Worm (Caenorhabditis elegans): ENCODE results near the gene Y51A2A.12.

DNA sequence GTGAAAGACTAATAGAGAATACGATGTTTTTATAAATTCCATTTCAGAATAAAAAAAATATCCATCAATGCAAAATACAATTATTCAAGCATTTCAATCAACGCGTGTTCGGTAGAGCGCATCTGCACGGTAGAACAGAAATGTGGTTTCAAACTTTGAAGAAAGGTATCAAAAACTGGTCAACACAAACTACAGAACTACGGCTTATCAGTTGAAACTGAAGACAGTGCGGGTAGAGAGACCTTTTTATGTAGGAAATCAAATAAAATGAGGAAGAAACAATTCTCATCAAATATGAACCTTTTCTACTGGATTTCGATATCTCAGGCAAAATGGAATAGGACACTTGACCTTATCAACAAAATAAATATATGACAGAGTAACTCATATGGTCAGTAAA, 48.0 kb upstream of the Y51A2A.12 start:
- TF ChIP-seq hlh-8 (tag; optimal IDR thresholded peaks at IDR 0.05) (no peak), ceh-19 (GFP tag; optimal IDR thresholded peaks at IDR 0.05) (no peak), dve-1 (tag; optimal IDR thresholded peaks at IDR 0.05) (no peak), nhr-232 (tag; optimal IDR thresholded peaks at IDR 0.05) (no peak), gmeb-2 (tag; optimal IDR thresholded peaks at IDR 0.05) (no peak), F13H6.1 (tag; optimal IDR thresholded peaks at IDR 0.05) (no peak), ceh-22 (tag; optimal IDR thresholded peaks at IDR 0.05) (no peak)
